Fruit fly (Drosophila melanogaster): Measurements from ENCODE around the gene CG3436.

The CG3436 gene

dm6 chr2L:155215-155712 is 565 bp upstream of the CG3436 start, which contains the start of gene Pus10 (continued):
- TF ChIP-seq ash1 (GFP tag; optimal IDR thresholded peaks at IDR 0.05) (no peak), hbn (GFP tag; IDR thresholded peaks at IDR 0.05; ENCODE audit: partially characterized antibody) (no peak), CG2120 (GFP tag; optimal IDR thresholded peaks at IDR 0.05) (no peak), ken (GFP tag; IDR thresholded peaks at IDR 0.05) (no peak), h (optimal IDR thresholded peaks at IDR 0.05) (no peak), NfI (GFP tag; optimal IDR thresholded peaks at IDR 0.05) (no peak), Rx (GFP tag; IDR thresholded peaks at IDR 0.05) (no peak), CG8944 (GFP tag; optimal IDR thresholded peaks at IDR 0.05) (no peak), so (GFP tag; IDR thresholded peaks at IDR 0.05) (no peak), odd (GFP tag; optimal IDR thresholded peaks at IDR 0.05) (no peak), bbx (GFP tag; IDR thresholded peaks at IDR 0.05; ENCODE audit: partially characterized antibody) (no peak), Hey (tag; optimal IDR thresholded peaks at IDR 0.05) (no peak), CG15514 (GFP tag; optimal IDR thresholded peaks at IDR 0.05) (peak; percentile 54), kay (GFP tag; optimal IDR thresholded peaks at IDR 0.05) (no peak), Fer1 (GFP tag; optimal IDR thresholded peaks at IDR 0.05) (peak; percentile 29), CG42726 (GFP tag; IDR thresholded peaks at IDR 0.05; ENCODE audit: partially characterized antibody) (no peak), Elba2 (GFP tag; optimal IDR thresholded peaks at IDR 0.05) (no peak), tio (GFP tag; optimal IDR thresholded peaks at IDR 0.05) (no peak), lab (GFP tag; optimal IDR thresholded peaks at IDR 0.05) (no peak), her (GFP tag; optimal IDR thresholded peaks at IDR 0.05) (peak; percentile 10), slou (GFP tag; optimal IDR thresholded peaks at IDR 0.05) (no peak), Sin3A (optimal IDR thresholded peaks at IDR 0.05) (peak; percentile 20), CG1832 (GFP tag; optimal IDR thresholded peaks at IDR 0.05) (no peak), tx (GFP tag; optimal IDR thresholded peaks at IDR 0.05) (no peak), lbe (GFP tag; optimal IDR thresholded peaks at IDR 0.05) (no peak), tna (GFP tag; IDR thresholded peaks at IDR 0.05; ENCODE audit: partially characterized antibody) (no peak), CG13775 (GFP tag; optimal IDR thresholded peaks at IDR 0.05) (no peak), CG12104 (GFP tag; optimal IDR thresholded peaks at IDR 0.05) (no peak), CG12769 (tag; optimal IDR thresholded peaks at IDR 0.05) (peak; percentile 4), lmd (GFP tag; IDR thresholded peaks at IDR 0.05) (no peak), fru (optimal IDR thresholded peaks at IDR 0.05) (no peak), CG10147 (GFP tag; optimal IDR thresholded peaks at IDR 0.05) (no peak), dati (GFP tag; IDR thresholded peaks at IDR 0.05) (no peak), ara (GFP tag; IDR thresholded peaks at IDR 0.05) (no peak), Sox102F (GFP tag; optimal IDR thresholded peaks at IDR 0.05) (no peak), corto (GFP tag; optimal IDR thresholded peaks at IDR 0.05) (no peak), bcd (GFP tag; optimal IDR thresholded peaks at IDR 0.05) (no peak), CG7963 (GFP tag; IDR thresholded peaks at IDR 0.05; ENCODE audit: partially characterized antibody) (no peak), emc (GFP tag; optimal IDR thresholded peaks at IDR 0.05) (no peak), zf30C (GFP tag; optimal IDR thresholded peaks at IDR 0.05) (no peak), Side (GFP tag; optimal IDR thresholded peaks at IDR 0.05) (no peak), Neu2 (GFP tag; optimal IDR thresholded peaks at IDR 0.05; ENCODE audit: borderline replicate concordance) (peak; percentile 8), CG17829 (tag; optimal IDR thresholded peaks at IDR 0.05) (no peak), D19A (tag; optimal IDR thresholded peaks at IDR 0.05) (no peak), gce (GFP tag; IDR thresholded peaks at IDR 0.05) (no peak), CG12391 (tag; optimal IDR thresholded peaks at IDR 0.05) (peak; percentile 2), CG3281 (GFP tag; optimal IDR thresholded peaks at IDR 0.05) (no peak), CHES-1-like (GFP tag; optimal IDR thresholded peaks at IDR 0.05) (peak; percentile 38), YL-1 (GFP tag; optimal IDR thresholded peaks at IDR 0.05) (peak; percentile 55), pnt (GFP tag; optimal IDR thresholded peaks at IDR 0.05) (no peak), bab2 (GFP tag; optimal IDR thresholded peaks at IDR 0.05) (no peak), CG11560 (tag; IDR thresholded peaks at IDR 0.05) (no peak)

Measured in whole organism, embryonic.